In the genomic region with DNA sequence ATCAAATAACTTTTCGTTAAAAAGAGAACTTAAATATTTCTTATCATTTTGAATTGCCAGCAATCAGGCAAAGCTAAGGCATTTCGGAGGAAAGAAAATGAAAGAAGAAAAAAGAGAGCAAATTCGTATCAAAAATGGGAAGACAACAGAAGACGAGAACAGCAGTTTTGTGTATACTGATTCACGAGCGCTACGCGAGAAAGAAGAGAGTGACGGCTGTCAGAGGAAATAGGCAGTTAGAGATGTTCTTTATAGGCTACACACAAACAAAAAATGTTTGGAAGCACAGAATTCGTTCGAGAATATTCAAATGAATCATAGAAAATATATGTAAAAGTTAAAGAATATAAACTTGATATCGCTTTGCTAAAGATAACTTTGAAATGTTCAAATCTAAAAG, we compare ENCODE assay signal across 5 worm cellular contexts.
TF ChIP-seq lines count a peak whose summit lies in the region.

No protein-coding gene starts in this region.

TF ChIP-seq in whole organism, L1 larva, 84 proteins besides CTCF, POLR2A, EP300 and RAD21:
- TF ChIP-seq fkh-10 (GFP tag; optimal IDR thresholded peaks at IDR 0.05; lab: Kevin White, UChicago) (no peak), lsy-2 (tag; optimal IDR thresholded peaks at IDR 0.05; lab: Kevin White, UChicago) (peak in 1 of 2 experiments; percentile 7), lin-14 (GFP tag; optimal IDR thresholded peaks at IDR 0.05; lab: Kevin White, UChicago) (peak; percentile 39), nhr-11 (tag; optimal IDR thresholded peaks at IDR 0.05; lab: Kevin White, UChicago) (peak; percentile 57), nhr-20 (tag; optimal IDR thresholded peaks at IDR 0.05; lab: Kevin White, UChicago) (no peak), mep-1 (tag; optimal IDR thresholded peaks at IDR 0.05; lab: Kevin White, UChicago) (peak; percentile 33), snu-23 (GFP tag; optimal IDR thresholded peaks at IDR 0.05; lab: Kevin White, UChicago) (peak; percentile 17), elt-2 (tag; optimal IDR thresholded peaks at IDR 0.05; lab: Kevin White, UChicago) (peak; percentile 32)

TF ChIP-seq in whole organism, L2 larva, 48 proteins besides CTCF, POLR2A, EP300 and RAD21 (continues in another document):
- TF ChIP-seq ZK546.5 (tag; optimal IDR thresholded peaks at IDR 0.05; lab: Kevin White, UChicago): no peak
- TF ChIP-seq crh-2 (tag; optimal IDR thresholded peaks at IDR 0.05; lab: Kevin White, UChicago): peak; percentile 33
- no peak for TF ChIP-seq snpc-4 (tag; optimal IDR thresholded peaks at IDR 0.05; lab: Kevin White, UChicago)
- TF ChIP-seq skn-1 (tag; optimal IDR thresholded peaks at IDR 0.05; lab: Kevin White, UChicago): no peak
- TF ChIP-seq fos-1 (tag; optimal IDR thresholded peaks at IDR 0.05; lab: Kevin White, UChicago): peak; percentile 58
- TF ChIP-seq elt-3 (tag; optimal IDR thresholded peaks at IDR 0.05; lab: Kevin White, UChicago): no peak
- no peak for TF ChIP-seq ztf-4 (tag; optimal IDR thresholded peaks at IDR 0.05; lab: Kevin White, UChicago)
- TF ChIP-seq ama-1 (optimal IDR thresholded peaks at IDR 0.05; lab: Kevin White, UChicago): peak; percentile 29
- no peak for TF ChIP-seq sma-3 (GFP tag; optimal IDR thresholded peaks at IDR 0.05; lab: Kevin White, UChicago)
- TF ChIP-seq nhr-21 (tag; optimal IDR thresholded peaks at IDR 0.05; lab: Kevin White, UChicago): no peak
- TF ChIP-seq elt-1 (tag; optimal IDR thresholded peaks at IDR 0.05; lab: Kevin White, UChicago): no peak
- TF ChIP-seq mab-5 (tag; optimal IDR thresholded peaks at IDR 0.05; lab: Kevin White, UChicago): no peak
- TF ChIP-seq unc-39 (tag; optimal IDR thresholded peaks at IDR 0.05; lab: Kevin White, UChicago): no peak
- no peak for TF ChIP-seq mdl-1 (tag; optimal IDR thresholded peaks at IDR 0.05; lab: Kevin White, UChicago)
- TF ChIP-seq nhr-11 (tag; optimal IDR thresholded peaks at IDR 0.05; lab: Kevin White, UChicago): peak; percentile 53
- no peak for TF ChIP-seq ceh-16 (tag; optimal IDR thresholded peaks at IDR 0.05; lab: Kevin White, UChicago)
- peak; percentile 52 for TF ChIP-seq unc-55 (GFP tag; optimal IDR thresholded peaks at IDR 0.05; lab: Kevin White, UChicago)
- TF ChIP-seq nhr-237 (tag; optimal IDR thresholded peaks at IDR 0.05; lab: Kevin White, UChicago): no peak
- no peak for TF ChIP-seq alr-1 (tag; optimal IDR thresholded peaks at IDR 0.05; lab: Kevin White, UChicago)
- no peak for TF ChIP-seq lsy-2 (tag; optimal IDR thresholded peaks at IDR 0.05; lab: Kevin White, UChicago)
- TF ChIP-seq nhr-25 (tag; optimal IDR thresholded peaks at IDR 0.05; lab: Kevin White, UChicago): no peak

TF ChIP-seq in whole organism, L3 larva, 47 proteins besides CTCF, POLR2A, EP300 and RAD21:
- TF ChIP-seq pqm-1 (tag; optimal IDR thresholded peaks at IDR 0.05; lab: Kevin White, UChicago): peak; percentile 60
- no peak for TF ChIP-seq nhr-76 (tag; optimal IDR thresholded peaks at IDR 0.05; lab: Kevin White, UChicago)
- TF ChIP-seq hmg-11 (tag; optimal IDR thresholded peaks at IDR 0.05; lab: Kevin White, UChicago): peak; percentile 3
- TF ChIP-seq unc-62 (GFP tag; optimal IDR thresholded peaks at IDR 0.05; lab: Kevin White, UChicago): no peak
- TF ChIP-seq nhr-67 (tag; optimal IDR thresholded peaks at IDR 0.05; lab: Kevin White, UChicago): no peak
- no peak for TF ChIP-seq R02D3.7 (tag; optimal IDR thresholded peaks at IDR 0.05; lab: Kevin White, UChicago)
- TF ChIP-seq lin-39 (tag; optimal IDR thresholded peaks at IDR 0.05; lab: Kevin White, UChicago): no peak
- peak; percentile 45 for TF ChIP-seq nfya-1 (tag; optimal IDR thresholded peaks at IDR 0.05; lab: Kevin White, UChicago; ENCODE audit: insufficient read depth)
- TF ChIP-seq nhr-11 (tag; optimal IDR thresholded peaks at IDR 0.05; lab: Kevin White, UChicago): peak; percentile 75
- peak; percentile 67 for TF ChIP-seq elt-2 (tag; optimal IDR thresholded peaks at IDR 0.05; lab: Kevin White, UChicago)
- TF ChIP-seq fos-1 (tag; optimal IDR thresholded peaks at IDR 0.05; lab: Kevin White, UChicago): no peak
- TF ChIP-seq daf-12 (tag; optimal IDR thresholded peaks at IDR 0.05; lab: Kevin White, UChicago): no peak
- TF ChIP-seq nhr-25 (tag; optimal IDR thresholded peaks at IDR 0.05; lab: Kevin White, UChicago): no peak
- TF ChIP-seq nhr-12 (tag; optimal IDR thresholded peaks at IDR 0.05; lab: Kevin White, UChicago): no peak
- TF ChIP-seq pha-4 (tag; optimal IDR thresholded peaks at IDR 0.05; lab: Kevin White, UChicago): peak; percentile 45

TF ChIP-seq in whole organism, L4 larva, 104 proteins besides CTCF, POLR2A, EP300 and RAD21 (continues in another document):
- no peak for TF ChIP-seq ctbp-1 (GFP tag; IDR thresholded peaks at IDR 0.05; lab: Robert Waterston, UW)
- no peak for TF ChIP-seq ama-1 (optimal IDR thresholded peaks at IDR 0.05; lab: Kevin White, UChicago)
- no peak for TF ChIP-seq lim-7 (GFP tag; IDR thresholded peaks at IDR 0.05; lab: Robert Waterston, UW)
- no peak for TF ChIP-seq nhr-237 (tag; optimal IDR thresholded peaks at IDR 0.05; lab: Kevin White, UChicago)
- TF ChIP-seq set-16 (GFP tag; IDR thresholded peaks at IDR 0.05; lab: Robert Waterston, UW): no peak
- TF ChIP-seq attf-4 (tag; optimal IDR thresholded peaks at IDR 0.05; lab: Kevin White, UChicago): no peak
- no peak for TF ChIP-seq R02D3.7 (tag; optimal IDR thresholded peaks at IDR 0.05; lab: Kevin White, UChicago)
- peak; percentile 90 for TF ChIP-seq nhr-11 (tag; optimal IDR thresholded peaks at IDR 0.05; lab: Kevin White, UChicago)
- TF ChIP-seq unc-130 (GFP tag; optimal IDR thresholded peaks at IDR 0.05; lab: Kevin White, UChicago): no peak
- TF ChIP-seq mep-1 (tag; optimal IDR thresholded peaks at IDR 0.05; lab: Kevin White, UChicago): peak; percentile 40
- TF ChIP-seq ceh-62 (tag; optimal IDR thresholded peaks at IDR 0.05; lab: Kevin White, UChicago): no peak
- peak; percentile 42 for TF ChIP-seq pqm-1 (tag; optimal IDR thresholded peaks at IDR 0.05; lab: Kevin White, UChicago)
- no peak for TF ChIP-seq daf-12 (tag; optimal IDR thresholded peaks at IDR 0.05; lab: Kevin White, UChicago)
- no peak for TF ChIP-seq daf-19 (GFP tag; conservative IDR thresholded peaks at IDR 0.05; lab: Robert Waterston, UW)
- no peak for TF ChIP-seq hmg-1.1 (GFP tag; IDR thresholded peaks at IDR 0.05; lab: Robert Waterston, UW)
- TF ChIP-seq lin-13 (GFP tag; optimal IDR thresholded peaks at IDR 0.05; lab: Kevin White, UChicago): peak; percentile 16
- no peak for TF ChIP-seq lir-3 (tag; optimal IDR thresholded peaks at IDR 0.05; lab: Kevin White, UChicago)
- TF ChIP-seq fos-1 (tag; optimal IDR thresholded peaks at IDR 0.05; lab: Kevin White, UChicago): no peak
- TF ChIP-seq arid-1 (GFP tag; conservative IDR thresholded peaks at IDR 0.05; lab: Robert Waterston, UW): no peak
- TF ChIP-seq nhr-6 (tag; optimal IDR thresholded peaks at IDR 0.05; lab: Kevin White, UChicago): peak; percentile 2
- peak in 1 of 2 experiments; percentile 15 for TF ChIP-seq lsy-2 (tag; optimal IDR thresholded peaks at IDR 0.05; lab: Kevin White, UChicago)
- peak; percentile 53 for TF ChIP-seq hlh-30 (tag; optimal IDR thresholded peaks at IDR 0.05; lab: Kevin White, UChicago; ENCODE audit: insufficient read depth)
- TF ChIP-seq Y5F2A.4 (GFP tag; optimal IDR thresholded peaks at IDR 0.05; lab: Kevin White, UChicago): no peak
- TF ChIP-seq mxl-2 (GFP tag; conservative IDR thresholded peaks at IDR 0.05; lab: Robert Waterston, UW): no peak
- TF ChIP-seq jun-1 (tag; optimal IDR thresholded peaks at IDR 0.05; lab: Kevin White, UChicago): no peak
- no peak for TF ChIP-seq unc-39 (tag; optimal IDR thresholded peaks at IDR 0.05; lab: Kevin White, UChicago)

TF ChIP-seq in whole organism, young adult, 124 proteins besides CTCF, POLR2A, EP300 and RAD21:
- TF ChIP-seq attf-5 (GFP tag; optimal IDR thresholded peaks at IDR 0.05; lab: Kevin White, UChicago): peak; percentile 10
- TF ChIP-seq ztf-28 (GFP tag; IDR thresholded peaks at IDR 0.05; lab: Robert Waterston, UW): no peak
- TF ChIP-seq nfya-2 (GFP tag; IDR thresholded peaks at IDR 0.05; lab: Robert Waterston, UW): no peak
- TF ChIP-seq gei-17 (GFP tag; optimal IDR thresholded peaks at IDR 0.05; lab: Kevin White, UChicago): no peak
- TF ChIP-seq ZK185.1 (tag; optimal IDR thresholded peaks at IDR 0.05; lab: Kevin White, UChicago; ENCODE audit: poor library complexity, severe bottlenecking): no peak
- TF ChIP-seq cebp-1 (GFP tag; IDR thresholded peaks at IDR 0.05; lab: Robert Waterston, UW): no peak
- TF ChIP-seq cebp-1 (tag; optimal IDR thresholded peaks at IDR 0.05; lab: Kevin White, UChicago): peak; percentile 35
- peak; percentile 65 for TF ChIP-seq nhr-80 (tag; optimal IDR thresholded peaks at IDR 0.05; lab: Kevin White, UChicago)
- no peak for TF ChIP-seq D2030.7 (GFP tag; IDR thresholded peaks at IDR 0.05; lab: Robert Waterston, UW)
- peak; percentile 14 for TF ChIP-seq ama-1 (optimal IDR thresholded peaks at IDR 0.05; lab: Kevin White, UChicago)
- no peak for TF ChIP-seq ama-1 (GFP tag; optimal IDR thresholded peaks at IDR 0.05; lab: Kevin White, UChicago)
- peak; percentile 48; the same call in 1 of the 2 replicates for TF ChIP-seq hmg-1.2 (GFP tag; IDR thresholded peaks at IDR 0.05; lab: Robert Waterston, UW)
- no peak for TF ChIP-seq mel-28 (tag; optimal IDR thresholded peaks at IDR 0.05; lab: Kevin White, UChicago; ENCODE audit: borderline replicate concordance)
